Worm (Caenorhabditis elegans) whole organism, mixed stage, embryonic: Measurements from ENCODE around the gene let-805.

Experiments
- blmp-1 ChIP-seq: fragments of 150-350 bp; optimal IDR thresholded peaks from 2 replicates; lab custom pipeline; 2014; ENCODE audit warnings: missing biosample characterization, missing genetic modification characterization
- ces-1 ChIP-seq: fragments of 150-350 bp; optimal IDR thresholded peaks from 2 replicates; lab custom pipeline; 2014; ENCODE audit warnings: missing biosample characterization, missing genetic modification reagents, missing genetic modification characterization
- flh-1 ChIP-seq: fragments of 200-800 bp; sonication (Bioruptor generic); optimal IDR thresholded peaks from 2 replicates; lab custom pipeline; 2018; ENCODE audit warnings: mild to moderate bottlenecking, missing genetic modification characterization, moderate library complexity, missing compliant biosample characterization
- nhr-12 ChIP-seq: fragments of 150-350 bp; optimal IDR thresholded peaks from 2 replicates; lab custom pipeline; 2014; ENCODE audit warnings: missing biosample characterization, missing genetic modification characterization
- nhr-237 ChIP-seq: fragments of 150-350 bp; optimal IDR thresholded peaks from 2 replicates; lab custom pipeline; 2014; ENCODE audit warnings: missing biosample characterization, missing genetic modification characterization
- pha-4 ChIP-seq: fragments of 150-350 bp; optimal IDR thresholded peaks from 2 replicates; lab custom pipeline; 2018; ENCODE audit warnings: missing biosample characterization, missing genetic modification reagents, missing genetic modification characterization
- unc-39 ChIP-seq: fragments of 150-350 bp; optimal IDR thresholded peaks from 2 replicates; lab custom pipeline; 2014; ENCODE audit warnings: missing biosample characterization, missing genetic modification characterization
- ztf-11 ChIP-seq: fragments of 150-350 bp; optimal IDR thresholded peaks from 2 replicates; lab custom pipeline; 2014; ENCODE audit warnings: missing biosample characterization, missing genetic modification characterization

DNA sequence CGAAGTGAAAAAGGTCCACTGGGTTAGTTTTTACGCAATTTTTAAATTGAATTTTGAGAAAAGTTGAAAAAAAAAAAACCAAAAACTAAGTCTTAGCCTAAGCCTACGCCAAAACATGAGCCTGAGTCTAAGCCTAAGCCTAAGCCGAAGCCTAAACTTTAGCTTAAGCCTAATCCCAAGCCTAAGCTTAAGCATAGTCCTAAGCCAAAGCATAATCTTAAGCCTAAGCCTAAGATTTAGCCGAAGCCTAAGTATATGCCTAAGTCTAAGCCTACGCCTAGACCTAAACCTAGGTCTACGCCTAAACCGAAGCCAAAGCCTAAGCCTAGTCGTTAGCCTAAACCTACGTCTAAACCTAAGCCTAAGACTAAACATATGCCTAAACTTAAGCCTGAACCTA, 16.2 kb upstream of the let-805 start:
- TF ChIP-seq nhr-237 = no peak
- no peak for TF ChIP-seq nhr-12 (tag; lab: Kevin White, UChicago)
- TF ChIP-seq flh-1 (GFP tag; lab: Kevin White, UChicago) = no peak
- TF ChIP-seq unc-39 = no peak
- no peak for TF ChIP-seq blmp-1 (tag; lab: Kevin White, UChicago)
- no peak for TF ChIP-seq ztf-11 (tag; lab: Kevin White, UChicago)
- no peak for TF ChIP-seq pha-4 (tag; lab: Kevin White, UChicago)
- TF ChIP-seq ces-1 (GFP tag; lab: Kevin White, UChicago) = no peak
